Fruit fly (Drosophila melanogaster): Measurements from ENCODE around the gene CG18662.

- no peak for TF ChIP-seq Myc (optimal IDR thresholded peaks at IDR 0.05)
- TF ChIP-seq psq (optimal IDR thresholded peaks at IDR 0.05): no peak
These were observed 24.7 kb upstream of the CG18662 start for dm6 chr2L:8955597-8956335.
